Fruit fly (Drosophila melanogaster) whole organism, prepupa: Measurements from ENCODE around the gene kat80.

Experiments used
- Blimp-1 ChIP-seq: fragments of 200-800 bp; sonication (Bioruptor generic); optimal IDR thresholded peaks from 3 replicates; lab custom pipeline; 2017; ENCODE audit warnings: missing biosample characterization, missing genetic modification characterization, mild to moderate bottlenecking, moderate library complexity, missing genetic modification reagents
- CG10631 ChIP-seq: fragments of 200-800 bp; sonication (Bioruptor generic); optimal IDR thresholded peaks from 2 replicates; lab custom pipeline; 2016; ENCODE audit warnings: missing biosample characterization, missing genetic modification characterization
- CG3032 ChIP-seq: fragments of 200-800 bp; optimal IDR thresholded peaks from 2 replicates; lab custom pipeline; 2019; ENCODE audit warnings: missing biosample characterization, mild to moderate bottlenecking, missing genetic modification characterization, moderate library complexity
- CG32006 ChIP-seq: fragments of 200-800 bp; sonication (Bioruptor generic); optimal IDR thresholded peaks from 3 replicates; lab custom pipeline; 2017; ENCODE audit warnings: missing biosample characterization, mild to moderate bottlenecking, missing genetic modification characterization
- CG6276 ChIP-seq: fragments of 200-800 bp; sonication (Bioruptor generic); optimal IDR thresholded peaks from 2 replicates; lab custom pipeline; 2017; ENCODE audit warnings: missing biosample characterization, mild to moderate bottlenecking, missing genetic modification characterization
- Eip75B ChIP-seq: fragments of 200-800 bp; sonication (Bioruptor generic); optimal IDR thresholded peaks from 3 replicates; lab custom pipeline; 2016; ENCODE audit warnings: missing biosample characterization, missing genetic modification characterization
- Eip78C ChIP-seq: fragments of 200-800 bp; sonication (Bioruptor generic); peaks from one replicate; lab custom pipeline; 2016; ENCODE audit warnings: missing biosample characterization, missing genetic modification characterization
- Hr39 ChIP-seq: fragments of 200-800 bp; sonication (Bioruptor generic); optimal IDR thresholded peaks from 2 replicates; lab custom pipeline; 2016; ENCODE audit warnings: missing biosample characterization, missing genetic modification characterization
- Lpt ChIP-seq: fragments of 200-800 bp; sonication (Bioruptor generic); optimal IDR thresholded peaks from 3 replicates; lab custom pipeline; 2016; ENCODE audit warnings: missing biosample characterization, missing genetic modification characterization
- Sox15 ChIP-seq: fragments of 200-800 bp; sonication (Bioruptor generic); optimal IDR thresholded peaks from 3 replicates; lab custom pipeline; 2016; ENCODE audit warnings: missing biosample characterization, missing genetic modification characterization
- fd85E ChIP-seq: fragments of 200-800 bp; sonication (Bioruptor generic); optimal IDR thresholded peaks from 3 replicates; lab custom pipeline; 2016; ENCODE audit warnings: missing biosample characterization, missing genetic modification characterization
- lz ChIP-seq: fragments of 200-800 bp; sonication (Bioruptor generic); optimal IDR thresholded peaks from 3 replicates; lab custom pipeline; 2016; ENCODE audit warnings: missing biosample characterization, missing genetic modification characterization

DNA sequence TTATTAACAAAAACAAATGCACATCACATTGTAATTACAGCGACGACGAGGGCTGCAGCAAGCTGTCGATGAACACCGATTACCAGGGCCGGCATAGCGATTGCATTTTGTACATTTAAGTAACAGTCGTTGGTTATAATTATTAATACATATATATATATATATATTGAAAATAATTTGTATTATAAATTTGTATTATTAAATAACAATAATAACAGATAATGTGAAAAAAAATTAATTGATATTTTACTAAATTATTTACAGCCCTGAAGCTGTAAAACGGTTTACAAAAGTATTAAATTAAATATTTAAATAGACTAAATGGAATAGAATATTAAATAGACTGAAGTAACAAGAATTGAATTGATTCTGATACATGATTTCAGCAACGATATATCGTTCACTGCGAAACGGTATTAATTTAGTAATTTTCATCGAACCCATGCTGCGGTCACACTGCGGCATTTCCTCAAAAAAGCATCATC, at the start of gene kat80, which contains the start of gene Prosalpha4:
- TF ChIP-seq Blimp-1 (GFP tag; lab: Kevin White, UChicago): no peak
- no peak for TF ChIP-seq fd85E
- peak; percentile 28 for TF ChIP-seq CG3032
- no peak for TF ChIP-seq Lpt (GFP tag; lab: Kevin White, UChicago)
- no peak for TF ChIP-seq CG10631 (GFP tag; lab: Kevin White, UChicago)
- TF ChIP-seq Sox15 (GFP tag; lab: Kevin White, UChicago): no peak
- TF ChIP-seq Eip78C: no peak
- peak; percentile 50 for TF ChIP-seq Eip75B (GFP tag; lab: Kevin White, UChicago)
- no peak for TF ChIP-seq Hr39 (GFP tag; lab: Kevin White, UChicago)
- TF ChIP-seq CG6276 (GFP tag; lab: Kevin White, UChicago): no peak
- TF ChIP-seq CG32006 (GFP tag; lab: Kevin White, UChicago): peak; percentile 38
- no peak for TF ChIP-seq lz (GFP tag; lab: Kevin White, UChicago)
